Worm (Caenorhabditis elegans): ENCODE results near the gene sups-1.

DNA sequence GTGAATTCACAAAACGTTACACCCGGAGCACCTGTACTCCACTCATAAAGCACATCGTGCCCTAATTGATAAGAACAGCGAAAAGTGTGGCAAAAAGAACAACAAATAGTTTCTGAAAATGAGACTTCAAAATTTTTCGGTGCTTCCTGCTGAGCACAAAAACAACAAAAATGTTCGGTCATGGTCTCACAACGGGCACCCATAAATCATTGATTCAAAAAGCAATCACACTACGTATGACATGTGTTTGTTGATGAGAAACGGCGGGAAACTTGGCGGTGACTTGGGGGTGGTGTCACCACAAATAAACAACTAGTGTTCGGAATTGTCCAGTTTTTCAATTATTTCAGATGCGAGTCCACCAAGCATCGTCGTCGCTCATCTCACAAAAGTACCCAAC, 43.1 kb upstream of the sups-1 start:
- no peak for TF ChIP-seq nhr-28 (tag; optimal IDR thresholded peaks at IDR 0.05)
- TF ChIP-seq nhr-76 (tag; optimal IDR thresholded peaks at IDR 0.05) = no peak
- TF ChIP-seq sem-2 (GFP tag; optimal IDR thresholded peaks at IDR 0.05) = no peak
- TF ChIP-seq flh-1 (GFP tag; optimal IDR thresholded peaks at IDR 0.05) = no peak
- TF ChIP-seq nhr-237 (tag; optimal IDR thresholded peaks at IDR 0.05) = no peak
- no peak for TF ChIP-seq mep-1 (tag; optimal IDR thresholded peaks at IDR 0.05)
- no peak for TF ChIP-seq pha-4 (tag; optimal IDR thresholded peaks at IDR 0.05)
- no peak for TF ChIP-seq lin-13 (tag; optimal IDR thresholded peaks at IDR 0.05)
- TF ChIP-seq mls-2 (tag; optimal IDR thresholded peaks at IDR 0.05) = no peak
- TF ChIP-seq lsy-2 (tag; optimal IDR thresholded peaks at IDR 0.05) = no peak
- no peak for TF ChIP-seq elt-3 (tag; optimal IDR thresholded peaks at IDR 0.05)
- no peak for TF ChIP-seq bed-3 (GFP tag; optimal IDR thresholded peaks at IDR 0.05)
- TF ChIP-seq unc-39 (tag; optimal IDR thresholded peaks at IDR 0.05) = no peak
- no peak for TF ChIP-seq unc-62 (GFP tag; optimal IDR thresholded peaks at IDR 0.05)

Measured in whole organism, mixed stage, embryonic.